Worm (Caenorhabditis elegans) whole organism, late embryonic: Measurements from ENCODE around the gene fbxb-57.

Source experiments
- C38D4.7 ChIP-seq: fragments of 200-800 bp; sonication (Bioruptor generic); optimal IDR thresholded peaks from 2 replicates; lab custom pipeline; 2018; ENCODE audit warnings: mild to moderate bottlenecking, missing genetic modification characterization, moderate library complexity, missing compliant biosample characterization
- K02D7.2 ChIP-seq: sonication (generic microtip); optimal IDR thresholded peaks from 2 replicates; lab custom pipeline; 2017; ENCODE audit warnings: mild to moderate bottlenecking, missing genetic modification characterization, missing compliant biosample characterization
- ceh-18 ChIP-seq: sonication (generic microtip); optimal IDR thresholded peaks from 2 replicates; lab custom pipeline; 2016; ENCODE audit warnings: missing genetic modification characterization, missing compliant biosample characterization
- ceh-2 ChIP-seq: sonication (generic microtip); optimal IDR thresholded peaks from 2 replicates; lab custom pipeline; 2016; ENCODE audit warnings: missing genotype, missing genetic modification characterization, missing compliant biosample characterization
- ceh-31 ChIP-seq: sonication (generic microtip); optimal IDR thresholded peaks from 2 replicates; lab custom pipeline; 2016; ENCODE audit warnings: missing genetic modification characterization, missing compliant biosample characterization
- ceh-45 ChIP-seq: fragments of 200-800 bp; sonication (Bioruptor generic); IDR thresholded peaks from 2 replicates; pipeline ENCODE4 v1.3.6; 2022; ENCODE audit warnings: missing genetic modification reagents, missing genetic modification characterization, missing compliant biosample characterization
- ceh-48 ChIP-seq: sonication (generic microtip); optimal IDR thresholded peaks from 2 replicates; lab custom pipeline; 2016; ENCODE audit warnings: missing genetic modification characterization, inconsistent platforms, missing compliant biosample characterization
- ceh-6 ChIP-seq: fragments of 200-800 bp; sonication (Bioruptor generic); optimal IDR thresholded peaks from 2 replicates; lab custom pipeline; 2018; ENCODE audit warnings: mild to moderate bottlenecking, missing genetic modification characterization, missing compliant biosample characterization
- ceh-9 ChIP-seq: sonication (generic microtip); optimal IDR thresholded peaks from 2 replicates; lab custom pipeline; 2016; ENCODE audit warnings: mild to moderate bottlenecking, missing genetic modification characterization, inconsistent platforms, missing compliant biosample characterization
- che-1 ChIP-seq: sonication (generic microtip); optimal IDR thresholded peaks from 2 replicates; lab custom pipeline; 2016; ENCODE audit warnings: mild to moderate bottlenecking, missing genetic modification characterization, missing compliant biosample characterization
- dve-1 ChIP-seq: sonication (generic microtip); optimal IDR thresholded peaks from 2 replicates; lab custom pipeline; 2017; ENCODE audit warnings: antibody characterized with exemption, mild to moderate bottlenecking, missing genetic modification characterization, missing compliant biosample characterization
- eyg-1 ChIP-seq: sonication (generic microtip); optimal IDR thresholded peaks from 2 replicates; lab custom pipeline; 2016; ENCODE audit warnings: missing genotype, missing genetic modification characterization, missing compliant biosample characterization
- hlh-6 ChIP-seq: sonication (generic microtip); optimal IDR thresholded peaks from 2 replicates; lab custom pipeline; 2016; ENCODE audit warnings: missing genotype, missing genetic modification characterization, missing compliant biosample characterization
- hlh-8 ChIP-seq: sonication (generic microtip); optimal IDR thresholded peaks from 2 replicates; lab custom pipeline; 2016; ENCODE audit warnings: missing genotype, missing genetic modification characterization, missing compliant biosample characterization
- lin-11 ChIP-seq: fragments of 200-800 bp; sonication (Bioruptor generic); optimal IDR thresholded peaks from 2 replicates; lab custom pipeline; 2018; ENCODE audit warnings: mild to moderate bottlenecking, missing genetic modification characterization, missing compliant biosample characterization
- mec-3 ChIP-seq: sonication (generic microtip); optimal IDR thresholded peaks from 2 replicates; lab custom pipeline; 2016; ENCODE audit warnings: borderline replicate concordance, missing genetic modification characterization, missing compliant biosample characterization
- nfya-1 ChIP-seq: sonication (generic microtip); optimal IDR thresholded peaks from 2 replicates; lab custom pipeline; 2017; ENCODE audit warnings: missing genetic modification characterization, mild to moderate bottlenecking, missing compliant biosample characterization, antibody characterized with exemption, moderate library complexity
- nhr-232 ChIP-seq: sonication (generic microtip); optimal IDR thresholded peaks from 2 replicates; lab custom pipeline; 2016; ENCODE audit warnings: missing genetic modification characterization, missing compliant biosample characterization
- odd-2 ChIP-seq: sonication (generic microtip); optimal IDR thresholded peaks from 2 replicates; lab custom pipeline; 2017; ENCODE audit warnings: antibody characterized with exemption, mild to moderate bottlenecking, missing genetic modification characterization, missing compliant biosample characterization
- pax-1 ChIP-seq: fragments of 150-350 bp; optimal IDR thresholded peaks from 2 replicates; lab custom pipeline; 2014; ENCODE audit warnings: missing biosample characterization, missing genetic modification characterization
- pqm-1 ChIP-seq: sonication (generic microtip); optimal IDR thresholded peaks from 2 replicates; lab custom pipeline; 2016; ENCODE audit warnings: missing genetic modification characterization, missing compliant biosample characterization
- rnt-1 ChIP-seq: sonication (generic microtip); optimal IDR thresholded peaks from 2 replicates; lab custom pipeline; 2016; ENCODE audit warnings: missing genetic modification characterization, missing compliant biosample characterization
- sdc-2 ChIP-seq: sonication (generic microtip); optimal IDR thresholded peaks from 2 replicates; lab custom pipeline; 2016; ENCODE audit warnings: missing genotype, missing genetic modification characterization, missing compliant biosample characterization
- sox-2 ChIP-seq: fragments of 200-800 bp; sonication (Bioruptor generic); IDR thresholded peaks from 2 replicates; pipeline ENCODE4 v1.3.6; 2022; ENCODE audit warnings: missing genetic modification reagents, missing genetic modification characterization, missing compliant biosample characterization
- sox-4 ChIP-seq: sonication (generic microtip); optimal IDR thresholded peaks from 2 replicates; lab custom pipeline; 2017; ENCODE audit warnings: mild to moderate bottlenecking, missing genetic modification characterization, inconsistent platforms, missing compliant biosample characterization
- unc-3 ChIP-seq, 2 experiments: fragments of 200-800 bp in 1 of 2; sonication (Bioruptor generic) in 1 of 2; sonication (generic microtip) in 1 of 2; conservative IDR thresholded peaks in 1 of 2; optimal IDR thresholded peaks in 1 of 2; 2 replicates each; pipeline versions ENCODE4 v1.3.6 to Lab custom; 2016 to 2022; ENCODE audit warnings: missing compliant biosample characterization in 2 of 2, missing genetic modification characterization in 2 of 2, missing genetic modification reagents in 1 of 2
- unc-42 ChIP-seq: sonication (generic microtip); optimal IDR thresholded peaks from 2 replicates; lab custom pipeline; 2016; ENCODE audit warnings: missing genotype, missing genetic modification characterization, missing compliant biosample characterization
- unc-55 ChIP-seq: sonication (generic microtip); optimal IDR thresholded peaks from 2 replicates; lab custom pipeline; 2017; ENCODE audit warnings: missing biosample characterization, missing genetic modification reagents, missing genetic modification characterization
- unc-86 ChIP-seq: sonication (generic microtip); optimal IDR thresholded peaks from 2 replicates; lab custom pipeline; 2016; ENCODE audit warnings: missing genetic modification characterization, missing compliant biosample characterization
- zip-5 ChIP-seq: sonication (generic microtip); optimal IDR thresholded peaks from 2 replicates; lab custom pipeline; 2016; ENCODE audit warnings: missing genetic modification characterization, missing compliant biosample characterization

Gene fbxb-57

DNA sequence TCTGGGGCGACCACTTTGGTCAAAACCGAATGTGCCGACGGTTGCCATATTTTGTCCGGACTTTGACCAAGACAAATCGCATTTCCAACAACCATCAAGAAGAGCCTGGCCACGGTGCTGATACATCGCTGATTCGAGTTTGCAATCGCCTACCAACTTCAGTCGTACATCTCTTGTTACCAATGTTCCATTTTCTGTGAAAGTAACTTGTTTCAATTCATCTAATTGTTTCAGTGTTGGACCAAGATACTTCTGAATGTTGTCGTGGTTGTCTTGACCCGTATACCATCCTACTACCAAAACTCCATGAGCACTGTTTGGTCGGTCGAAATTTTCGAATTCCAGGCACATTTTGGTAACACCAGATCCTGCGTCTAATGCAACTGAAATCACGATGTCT is 36.9 kb downstream of the fbxb-57 start:
- TF ChIP-seq che-1 (tag; lab: Kevin White, UChicago) (no peak), odd-2 (tag; lab: Kevin White, UChicago) (no peak), lin-11 (tag; lab: Kevin White, UChicago) (no peak), ceh-6 (GFP tag; lab: Kevin White, UChicago) (no peak), K02D7.2 (tag; lab: Kevin White, UChicago) (no peak), unc-3 (GFP tag; conservative IDR thresholded peaks at IDR 0.05; lab: Robert Waterston, UW) (no peak), unc-3 (tag; optimal IDR thresholded peaks at IDR 0.05; lab: Kevin White, UChicago) (no peak), nfya-1 (no peak), unc-42 (tag; lab: Kevin White, UChicago) (no peak), unc-55 (no peak), ceh-2 (no peak), rnt-1 (no peak), hlh-8 (tag; lab: Kevin White, UChicago) (no peak), C38D4.7 (GFP tag; lab: Kevin White, UChicago) (no peak), sox-2 (no peak), pax-1 (tag; lab: Kevin White, UChicago) (no peak), ceh-45 (GFP tag; lab: Robert Waterston, UW) (no peak)

ce11 chrV:19329263-19329662 is 40.7 kb downstream of the fbxb-57 start, which contains the start of gene fbxb-65:
Gene fbxb-65 (plus strand): TSS chrV:19329563.
- TF ChIP-seq unc-42 (tag; lab: Kevin White, UChicago) (no peak), sox-2 (no peak), mec-3 (tag; lab: Kevin White, UChicago) (no peak), hlh-6 (tag; lab: Kevin White, UChicago) (no peak), sdc-2 (tag; lab: Kevin White, UChicago) (no peak), sox-4 (tag; lab: Kevin White, UChicago) (no peak), zip-5 (no peak), dve-1 (tag; lab: Kevin White, UChicago) (no peak), ceh-18 (tag; lab: Kevin White, UChicago) (no peak), pqm-1 (tag; lab: Kevin White, UChicago) (no peak), eyg-1 (tag; lab: Kevin White, UChicago) (no peak)

ce11 chrV:19337333-19337732 is 48.8 kb downstream of the fbxb-57 start:
- no peak for TF ChIP-seq unc-86 (tag; lab: Kevin White, UChicago)
- TF ChIP-seq ceh-9 (tag; lab: Kevin White, UChicago), result no peak
- no peak for TF ChIP-seq ceh-31 (tag; lab: Kevin White, UChicago)
- peak; percentile 11 for TF ChIP-seq ceh-48 (tag; lab: Kevin White, UChicago)
- TF ChIP-seq hlh-6 (tag; lab: Kevin White, UChicago), result no peak
- no peak for TF ChIP-seq nhr-232 (tag; lab: Kevin White, UChicago)
